Fruit fly (Drosophila melanogaster): ENCODE measurements around the gene vret.

vret gene

DNA sequence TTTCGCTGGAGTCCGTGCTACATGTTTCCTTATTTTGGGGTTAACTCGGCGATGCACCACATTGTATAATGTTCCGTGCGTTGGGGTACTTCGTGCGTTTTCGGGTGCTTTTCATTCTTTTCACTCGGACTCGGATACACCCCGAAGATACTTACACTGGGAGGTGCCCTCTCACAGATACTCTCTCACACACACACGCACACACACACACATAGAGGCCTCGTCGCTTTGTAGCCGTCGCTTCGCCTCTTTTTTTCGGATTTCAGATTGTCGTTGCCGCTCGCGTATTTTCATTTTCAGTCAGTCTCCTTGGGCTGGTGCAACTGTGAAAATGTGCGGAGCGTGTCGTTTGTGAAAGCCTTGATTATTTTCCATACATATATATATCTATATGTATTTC, 36.0 kb upstream of the vret start (continued):
- no peak for TF ChIP-seq Hsf (GFP tag; optimal IDR thresholded peaks at IDR 0.05)
- no peak for TF ChIP-seq CG17361 (GFP tag; IDR thresholded peaks at IDR 0.05)
- TF ChIP-seq CG31441 (GFP tag; IDR thresholded peaks at IDR 0.05): 0 out of 2 replicates have a peak, but pooled peaks have one; percentile 17
- no peak for TF ChIP-seq Dll (GFP tag; IDR thresholded peaks at IDR 0.05; ENCODE audit: partially characterized antibody)
- peak in 1 of 2 experiments; percentile 3 for TF ChIP-seq Hr78 (GFP tag; optimal IDR thresholded peaks at IDR 0.05)
- no peak for TF ChIP-seq CG2129 (GFP tag; IDR thresholded peaks at IDR 0.05; ENCODE audit: partially characterized antibody)
- no peak for TF ChIP-seq disco-r (GFP tag; optimal IDR thresholded peaks at IDR 0.05)
- no peak for TF ChIP-seq gsb-n (tag; optimal IDR thresholded peaks at IDR 0.05)
- no peak for TF ChIP-seq CG33557 (GFP tag; optimal IDR thresholded peaks at IDR 0.05)
- no peak for TF ChIP-seq ssp (GFP tag; IDR thresholded peaks at IDR 0.05)
- peak; percentile 29; the same call in 1 of the 2 replicates for TF ChIP-seq CG3847 (GFP tag; IDR thresholded peaks at IDR 0.05)
- TF ChIP-seq MESR4 (GFP tag; optimal IDR thresholded peaks at IDR 0.05): no peak
- TF ChIP-seq Ssrp (tag; optimal IDR thresholded peaks at IDR 0.05): no peak
- no peak for TF ChIP-seq pzg (GFP tag; optimal IDR thresholded peaks at IDR 0.05)
- no peak for TF ChIP-seq Ada2b (GFP tag; IDR thresholded peaks at IDR 0.05)
- 0 out of 3 replicates have a peak, but pooled peaks have one; percentile 29 for TF ChIP-seq CG2199 (GFP tag; IDR thresholded peaks at IDR 0.05)
- peak; percentile 46; the same call in 1 of the 3 replicates for TF ChIP-seq z (GFP tag; IDR thresholded peaks at IDR 0.05)
- peak; percentile 2 for TF ChIP-seq CG17359 (tag; optimal IDR thresholded peaks at IDR 0.05)
- TF ChIP-seq Dek (tag; optimal IDR thresholded peaks at IDR 0.05): no peak
- no peak for TF ChIP-seq luna (GFP tag; optimal IDR thresholded peaks at IDR 0.05)
- TF ChIP-seq seq (GFP tag; IDR thresholded peaks at IDR 0.05): no peak
- no peak for TF ChIP-seq peb (GFP tag; IDR thresholded peaks at IDR 0.05)
- TF ChIP-seq CG4820 (GFP tag; optimal IDR thresholded peaks at IDR 0.05): no peak
- peak; percentile 53; the same call in 1 of the 2 replicates for TF ChIP-seq CG14014 (GFP tag; IDR thresholded peaks at IDR 0.05)
- peak; percentile 53 for TF ChIP-seq ftz-f1 (GFP tag; optimal IDR thresholded peaks at IDR 0.05)
- TF ChIP-seq p53 (GFP tag; optimal IDR thresholded peaks at IDR 0.05): no peak
- no peak for TF ChIP-seq Dad (GFP tag; optimal IDR thresholded peaks at IDR 0.05)
- peak; percentile 29 for TF ChIP-seq Blimp-1 (GFP tag; optimal IDR thresholded peaks at IDR 0.05)
- TF ChIP-seq sqz (GFP tag; optimal IDR thresholded peaks at IDR 0.05): peak; percentile 18
- no peak for TF ChIP-seq CoRest (tag; optimal IDR thresholded peaks at IDR 0.05)
- TF ChIP-seq Mes4 (GFP tag; optimal IDR thresholded peaks at IDR 0.05): no peak
- no peak for TF ChIP-seq fd102C (GFP tag; optimal IDR thresholded peaks at IDR 0.05)
- TF ChIP-seq CG30020 (tag; optimal IDR thresholded peaks at IDR 0.05): no peak
- TF ChIP-seq Nf-YC (tag; optimal IDR thresholded peaks at IDR 0.05): peak; percentile 18
- peak; percentile 52 to 71 for TF ChIP-seq Trl (optimal IDR thresholded peaks at IDR 0.05)
- TF ChIP-seq Trl (GFP tag; optimal IDR thresholded peaks at IDR 0.05): no peak
- TF ChIP-seq zf30C (GFP tag; optimal IDR thresholded peaks at IDR 0.05): no peak
- TF ChIP-seq CG7786 (GFP tag; optimal IDR thresholded peaks at IDR 0.05): no peak
- TF ChIP-seq CG2712 (tag; optimal IDR thresholded peaks at IDR 0.05): peak; percentile 0
- TF ChIP-seq sisA (GFP tag; IDR thresholded peaks at IDR 0.05): no peak
- no peak for TF ChIP-seq tx (GFP tag; optimal IDR thresholded peaks at IDR 0.05)
- TF ChIP-seq grn (GFP tag; optimal IDR thresholded peaks at IDR 0.05): no peak
- no peak for TF ChIP-seq ATbp (GFP tag; optimal IDR thresholded peaks at IDR 0.05)
- TF ChIP-seq CG14050 (GFP tag; IDR thresholded peaks at IDR 0.05): no peak; the same call in 2 of the 3 replicates
- TF ChIP-seq gce (GFP tag; IDR thresholded peaks at IDR 0.05): 0 out of 3 replicates have a peak, but pooled peaks have one; percentile 22
- no peak for TF ChIP-seq unc-4 (GFP tag; IDR thresholded peaks at IDR 0.05; ENCODE audit: partially characterized antibody)
- TF ChIP-seq Antp (GFP tag; optimal IDR thresholded peaks at IDR 0.05): no peak
- no peak for TF ChIP-seq cato (GFP tag; optimal IDR thresholded peaks at IDR 0.05; ENCODE audit: borderline replicate concordance)
- TF ChIP-seq Six4 (GFP tag; optimal IDR thresholded peaks at IDR 0.05): no peak
- TF ChIP-seq inv (GFP tag; IDR thresholded peaks at IDR 0.05; ENCODE audit: partially characterized antibody): no peak
- no peak for TF ChIP-seq CG4282 (GFP tag; optimal IDR thresholded peaks at IDR 0.05)

Measured in whole organism, embryonic.